Fruit fly (Drosophila melanogaster) whole organism, adult: Measurements from ENCODE around the gene CG3713.

Experiments
- CG11617 ChIP-seq: fragments of 200-800 bp; sonication (Bioruptor generic); optimal IDR thresholded peaks from 2 replicates; lab custom pipeline; 2017; ENCODE audit warnings: mild to moderate bottlenecking, missing biosample characterization, missing genetic modification reagents, missing genetic modification characterization
- CG12768 ChIP-seq: fragments of 200-800 bp; sonication (Bioruptor generic); optimal IDR thresholded peaks from 2 replicates; lab custom pipeline; 2017; ENCODE audit warnings: missing biosample characterization, missing genetic modification characterization, mild to moderate bottlenecking, moderate library complexity, missing genetic modification reagents
- CG14711 ChIP-seq: fragments of 200-800 bp; sonication (Bioruptor generic); optimal IDR thresholded peaks from 2 replicates; lab custom pipeline; 2018; ENCODE audit warnings: missing biosample characterization, mild to moderate bottlenecking, missing genetic modification characterization, moderate library complexity
- CG1620 ChIP-seq: fragments of 200-800 bp; sonication (Bioruptor generic); optimal IDR thresholded peaks from 2 replicates; lab custom pipeline; 2016; ENCODE audit warnings: missing biosample characterization, missing genetic modification characterization
- CG33017 ChIP-seq: fragments of 200-800 bp; sonication (Bioruptor generic); optimal IDR thresholded peaks from 2 replicates; lab custom pipeline; 2018; ENCODE audit warnings: missing biosample characterization, mild to moderate bottlenecking, missing genetic modification characterization, moderate library complexity
- CG5204 ChIP-seq: fragments of 200-800 bp; sonication (Bioruptor generic); optimal IDR thresholded peaks from 2 replicates; lab custom pipeline; 2016; ENCODE audit warnings: missing biosample characterization, missing genetic modification characterization
- CG7045 ChIP-seq: fragments of 200-800 bp; sonication (Bioruptor generic); optimal IDR thresholded peaks from 2 replicates; lab custom pipeline; 2017; ENCODE audit warnings: missing biosample characterization, mild to moderate bottlenecking, missing genetic modification characterization
- CG7101 ChIP-seq: fragments of 200-800 bp; sonication (Bioruptor generic); optimal IDR thresholded peaks from 2 replicates; lab custom pipeline; 2018; ENCODE audit warnings: missing biosample characterization, mild to moderate bottlenecking, missing genetic modification characterization, moderate library complexity
- Clk ChIP-seq: fragments of 200-800 bp; sonication (Bioruptor generic); optimal IDR thresholded peaks from 2 replicates; lab custom pipeline; 2017; ENCODE audit warnings: missing biosample characterization, missing genetic modification characterization
- Crg-1 ChIP-seq: fragments of 200-800 bp; sonication (Bioruptor generic); optimal IDR thresholded peaks from 2 replicates; lab custom pipeline; 2016; ENCODE audit warnings: missing biosample characterization, missing genetic modification characterization
- Hr96 ChIP-seq: fragments of 200-800 bp; sonication (Bioruptor generic); optimal IDR thresholded peaks from 2 replicates; lab custom pipeline; 2016; ENCODE audit warnings: missing biosample characterization, missing genetic modification characterization
- Mnt ChIP-seq: fragments of 200-800 bp; sonication (Bioruptor generic); optimal IDR thresholded peaks from 2 replicates; lab custom pipeline; 2016; ENCODE audit warnings: missing biosample characterization, mild to moderate bottlenecking, missing genetic modification characterization
- bab1 ChIP-seq: fragments of 200-800 bp; sonication (Bioruptor generic); optimal IDR thresholded peaks from 3 replicates; lab custom pipeline; 2019; ENCODE audit warnings: missing biosample characterization, mild to moderate bottlenecking, missing genetic modification characterization, moderate library complexity
- cic ChIP-seq: fragments of 200-800 bp; sonication (Bioruptor generic); optimal IDR thresholded peaks from 2 replicates; lab custom pipeline; 2017; ENCODE audit warnings: missing biosample characterization, mild to moderate bottlenecking, missing genetic modification characterization, moderate library complexity
- cnc ChIP-seq, 2 experiments: fragments of >200 bp; optimal IDR thresholded peaks; 2 replicates each; lab custom pipeline; 2017
- kay ChIP-seq: fragments of 200-800 bp; sonication (Bioruptor generic); peaks from one replicate; lab custom pipeline; 2016; ENCODE audit warnings: missing biosample characterization, missing genetic modification characterization, borderline replicate concordance
- ovo ChIP-seq: fragments of 200-800 bp; sonication (Bioruptor generic); optimal IDR thresholded peaks from 2 replicates; lab custom pipeline; 2016; ENCODE audit warnings: missing biosample characterization, missing genetic modification characterization
- pad ChIP-seq: fragments of 200-800 bp; sonication (Bioruptor generic); optimal IDR thresholded peaks from 3 replicates; lab custom pipeline; 2017; ENCODE audit warnings: missing biosample characterization, missing genetic modification characterization, mild to moderate bottlenecking, moderate library complexity, missing genetic modification reagents
- tj ChIP-seq: fragments of 200-800 bp; sonication (Bioruptor generic); optimal IDR thresholded peaks from 3 replicates; lab custom pipeline; 2017; ENCODE audit warnings: missing biosample characterization, mild to moderate bottlenecking, missing genetic modification characterization, moderate library complexity
- toe ChIP-seq: fragments of 200-800 bp; sonication (Bioruptor generic); optimal IDR thresholded peaks from 2 replicates; lab custom pipeline; 2016; ENCODE audit warnings: missing biosample characterization, missing genetic modification characterization

CG3713 gene

DNA sequence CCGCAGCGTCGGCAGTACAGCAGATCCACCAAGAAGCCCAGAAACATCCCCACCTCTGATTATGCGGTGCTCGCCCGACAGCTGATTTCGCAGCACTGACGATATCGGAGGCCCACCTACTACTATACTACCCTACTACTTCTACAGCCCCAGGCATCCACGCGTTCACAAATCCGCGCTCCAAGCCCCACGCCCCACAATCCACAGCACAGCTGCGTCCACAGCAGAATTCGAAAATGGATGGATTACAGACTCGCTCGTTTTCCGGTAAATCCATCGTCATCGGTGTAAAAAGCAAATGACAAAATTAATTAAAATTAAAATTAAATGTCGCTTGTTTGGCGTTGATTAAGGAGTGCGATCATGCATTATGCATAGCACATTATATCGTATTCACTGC is at the start of gene CG3713:
TSS of gene CG3713 (minus strand) at position 101 of the 400 bp plus-strand sequence.
- no peak for TF ChIP-seq cic (GFP tag; lab: Kevin White, UChicago)
- no peak for TF ChIP-seq CG7101 (tag; lab: Kevin White, UChicago)
- no peak for TF ChIP-seq Hr96 (GFP tag; lab: Kevin White, UChicago)
- no peak for TF ChIP-seq bab1 (GFP tag; lab: Kevin White, UChicago)
- TF ChIP-seq kay (GFP tag; lab: Kevin White, UChicago): no peak
- no peak for TF ChIP-seq CG14711 (tag; lab: Kevin White, UChicago)
- no peak for TF ChIP-seq CG11617 (GFP tag; lab: Kevin White, UChicago)
- TF ChIP-seq cnc (optimal IDR thresholded peaks at IDR 0.05; lab: Kevin White, UChicago): no peak
- no peak for TF ChIP-seq CG7045 (GFP tag; lab: Kevin White, UChicago)
- TF ChIP-seq CG5204 (GFP tag; lab: Kevin White, UChicago): no peak
- TF ChIP-seq Clk: no peak
- TF ChIP-seq tj: no peak
- TF ChIP-seq Mnt (GFP tag; lab: Kevin White, UChicago): no peak
- TF ChIP-seq CG1620 (GFP tag; lab: Kevin White, UChicago): no peak
- TF ChIP-seq pad: no peak

- TF ChIP-seq CG11617 (GFP tag; lab: Kevin White, UChicago): no peak
- TF ChIP-seq Crg-1: no peak
- TF ChIP-seq CG7045 (GFP tag; lab: Kevin White, UChicago): no peak
- no peak for TF ChIP-seq CG5204 (GFP tag; lab: Kevin White, UChicago)
- TF ChIP-seq CG7101 (tag; lab: Kevin White, UChicago): no peak
- no peak for TF ChIP-seq cnc (optimal IDR thresholded peaks at IDR 0.05; lab: Kevin White, UChicago)
- TF ChIP-seq Mnt (GFP tag; lab: Kevin White, UChicago): no peak
- TF ChIP-seq CG1620 (GFP tag; lab: Kevin White, UChicago): no peak
- no peak for TF ChIP-seq cic (GFP tag; lab: Kevin White, UChicago)
Measured at dm6 chrX:894182-894581, 47.2 kb upstream of the CG3713 start, which contains the start of gene CG11663. Gene CG11663 (plus strand): TSS chrX:894482.

- TF ChIP-seq bab1 (GFP tag; lab: Kevin White, UChicago) (no peak), CG11617 (GFP tag; lab: Kevin White, UChicago) (no peak), Mnt (GFP tag; lab: Kevin White, UChicago) (no peak), CG1620 (GFP tag; lab: Kevin White, UChicago) (no peak), CG33017 (no peak), cnc (optimal IDR thresholded peaks at IDR 0.05; lab: Kevin White, UChicago) (no peak), CG12768 (no peak), pad (no peak), CG5204 (GFP tag; lab: Kevin White, UChicago) (no peak), Hr96 (GFP tag; lab: Kevin White, UChicago) (no peak), tj (no peak), ovo (GFP tag; lab: Kevin White, UChicago) (no peak), CG7045 (GFP tag; lab: Kevin White, UChicago) (no peak), Crg-1 (no peak), toe (GFP tag; lab: Kevin White, UChicago) (no peak), cic (GFP tag; lab: Kevin White, UChicago) (no peak)
Measured at dm6 chrX:875432-875831, 28.5 kb upstream of the CG3713 start, which contains the start of gene CG11664. Gene CG11664 (plus strand): TSS chrX:875732.

DNA sequence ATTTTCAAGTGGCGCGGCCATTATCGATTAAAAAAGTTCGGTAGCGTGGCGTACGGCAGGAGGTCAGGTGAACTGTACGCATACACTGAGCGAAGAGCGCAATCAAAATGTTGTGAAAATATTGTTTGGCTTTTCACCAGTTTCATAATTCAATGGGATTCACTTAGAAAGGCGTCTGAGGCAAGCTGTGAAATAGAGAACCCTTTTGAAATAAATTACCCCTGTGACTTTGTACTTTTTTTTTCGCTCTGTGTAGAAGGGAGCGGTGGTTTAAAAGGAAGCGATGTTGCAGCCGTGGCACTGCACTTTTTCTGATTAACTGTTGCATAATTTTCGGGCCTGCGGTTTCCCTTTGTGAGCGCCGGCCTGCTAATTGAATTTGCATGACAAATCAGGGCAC is 26.8 kb upstream of the CG3713 start:
- TF ChIP-seq cic (GFP tag; lab: Kevin White, UChicago) (no peak), Clk (no peak), Crg-1 (no peak), cnc (optimal IDR thresholded peaks at IDR 0.05; lab: Kevin White, UChicago) (no peak), bab1 (GFP tag; lab: Kevin White, UChicago) (no peak), ovo (GFP tag; lab: Kevin White, UChicago) (no peak), CG12768 (no peak), kay (GFP tag; lab: Kevin White, UChicago) (no peak), CG33017 (no peak), pad (no peak)

dm6 chrX:868441-868840 is 21.5 kb upstream of the CG3713 start:
- TF ChIP-seq CG7101 (tag; lab: Kevin White, UChicago): no peak
- no peak for TF ChIP-seq CG1620 (GFP tag; lab: Kevin White, UChicago)
- TF ChIP-seq CG7045 (GFP tag; lab: Kevin White, UChicago): no peak
- no peak for TF ChIP-seq CG14711 (tag; lab: Kevin White, UChicago)
- no peak for TF ChIP-seq toe (GFP tag; lab: Kevin White, UChicago)
- no peak for TF ChIP-seq bab1 (GFP tag; lab: Kevin White, UChicago)
- TF ChIP-seq cic (GFP tag; lab: Kevin White, UChicago): no peak
- no peak for TF ChIP-seq Clk
- no peak for TF ChIP-seq CG33017
- no peak for TF ChIP-seq Crg-1
- TF ChIP-seq CG12768: no peak
- no peak for TF ChIP-seq ovo (GFP tag; lab: Kevin White, UChicago)
- no peak for TF ChIP-seq CG5204 (GFP tag; lab: Kevin White, UChicago)
- TF ChIP-seq cnc (optimal IDR thresholded peaks at IDR 0.05; lab: Kevin White, UChicago): no peak

dm6 chrX:862308-862707 is 15.4 kb upstream of the CG3713 start, which contains the start of gene CG14634:
Gene CG14634 (plus strand): TSS chrX:862608.
- TF ChIP-seq cnc (optimal IDR thresholded peaks at IDR 0.05; lab: Kevin White, UChicago): no peak
- no peak for TF ChIP-seq CG7045 (GFP tag; lab: Kevin White, UChicago)
- no peak for TF ChIP-seq kay (GFP tag; lab: Kevin White, UChicago)
- TF ChIP-seq CG5204 (GFP tag; lab: Kevin White, UChicago): no peak
- no peak for TF ChIP-seq tj

dm6 chrX:844523-844922 is 2.4 kb downstream of the CG3713 start, which contains the start of gene CG14635:
Gene CG14635 (plus strand): TSS chrX:844823.
- TF ChIP-seq cnc (optimal IDR thresholded peaks at IDR 0.05; lab: Kevin White, UChicago): no peak
